Worm (Caenorhabditis elegans) whole organism, midembryonic: ENCODE data around the gene hst-3.2.

ENCODE experiments used
- T22C8.4 ChIP-seq: fragments of 200-800 bp; sonication (Bioruptor generic); IDR thresholded peaks from 2 replicates; pipeline ENCODE4 v1.3.6; 2022; ENCODE audit warnings: missing genetic modification characterization, missing compliant biosample characterization
- cog-1 ChIP-seq: sonication (generic microtip); optimal IDR thresholded peaks from 2 replicates; lab custom pipeline; 2016; ENCODE audit warnings: missing genetic modification characterization, missing compliant biosample characterization
- flt-1 ChIP-seq: fragments of 200-800 bp; sonication (Bioruptor generic); IDR thresholded peaks from 2 replicates; pipeline ENCODE4 v1.3.6; 2022; ENCODE audit warnings: missing genetic modification characterization, missing compliant biosample characterization
- klf-2 ChIP-seq: fragments of 200-800 bp; sonication (Bioruptor generic); conservative IDR thresholded peaks from 2 replicates; pipeline ENCODE4 v1.3.6; 2022; ENCODE audit warnings: missing genetic modification reagents, missing genetic modification characterization, missing compliant biosample characterization
- med-1 ChIP-seq: sonication (generic microtip); optimal IDR thresholded peaks from 2 replicates; lab custom pipeline; 2017; ENCODE audit warnings: missing genetic modification characterization, mild to moderate bottlenecking, missing compliant biosample characterization, antibody characterized with exemption, missing genetic modification reagents; ENCODE audit not compliant: insufficient read depth
- ref-1 ChIP-seq: fragments of 200-800 bp; sonication (Bioruptor generic); conservative IDR thresholded peaks from 2 replicates; pipeline ENCODE4 v1.3.6; 2022; ENCODE audit warnings: missing genetic modification reagents, missing genetic modification characterization, missing compliant biosample characterization
- ztf-23 ChIP-seq: fragments of 200-800 bp; sonication (Bioruptor generic); IDR thresholded peaks from 2 replicates; pipeline ENCODE4 v1.3.6; 2022; ENCODE audit warnings: missing genetic modification reagents, missing genetic modification characterization, missing compliant biosample characterization
- ztf-29 ChIP-seq: fragments of 200-800 bp; sonication (Bioruptor generic); IDR thresholded peaks from 2 replicates; pipeline ENCODE4 v1.3.6; 2022; ENCODE audit warnings: missing genetic modification reagents, missing genetic modification characterization, missing compliant biosample characterization

ce11 chrX:2903715-2904419, 19.9 kb downstream of the hst-3.2 start:
- TF ChIP-seq med-1 (GFP tag; lab: Kevin White, UChicago) (no peak), T22C8.4 (GFP tag; lab: Robert Waterston, UW) (no peak), klf-2 (GFP tag; lab: Robert Waterston, UW) (no peak), flt-1 (no peak), ztf-29 (GFP tag; lab: Robert Waterston, UW) (no peak), ztf-23 (GFP tag; lab: Robert Waterston, UW) (no peak), cog-1 (no peak), ref-1 (GFP tag; lab: Robert Waterston, UW) (no peak)
